Worm (Caenorhabditis elegans) whole organism, L1 larva: ENCODE measurements around the gene hlh-34.

Source experiments
- C16A3.4 ChIP-seq: fragments of 150-350 bp; optimal IDR thresholded peaks from 2 replicates; lab custom pipeline; 2014; ENCODE audit warnings: missing biosample characterization, missing genetic modification characterization
- aha-1 ChIP-seq: fragments of 150-350 bp; optimal IDR thresholded peaks from 2 replicates; lab custom pipeline; 2014; ENCODE audit warnings: missing biosample characterization, missing genetic modification characterization
- alr-1 ChIP-seq: fragments of 200-800 bp; sonication (Bioruptor generic); optimal IDR thresholded peaks from 2 replicates; lab custom pipeline; 2018; ENCODE audit warnings: borderline replicate concordance, mild to moderate bottlenecking, missing genetic modification characterization, missing compliant biosample characterization
- blmp-1 ChIP-seq: fragments of 150-350 bp; optimal IDR thresholded peaks from 2 replicates; lab custom pipeline; 2014; ENCODE audit warnings: missing biosample characterization, missing genetic modification characterization
- ceh-63 ChIP-seq: fragments of 200-800 bp; sonication (Bioruptor generic); optimal IDR thresholded peaks from 2 replicates; lab custom pipeline; 2018; ENCODE audit warnings: mild to moderate bottlenecking, missing genetic modification characterization, missing compliant biosample characterization
- ceh-8 ChIP-seq: fragments of 200-800 bp; sonication (Bioruptor generic); optimal IDR thresholded peaks from 2 replicates; lab custom pipeline; 2018; ENCODE audit warnings: mild to moderate bottlenecking, missing genetic modification characterization, moderate library complexity, missing compliant biosample characterization
- ceh-82 ChIP-seq, 3 experiments: fragments of 150-350 bp in 1 of 3; sonication (generic microtip) in 2 of 3; optimal IDR thresholded peaks; 2 replicates each; lab custom pipeline; 2014 to 2017; ENCODE audit warnings: missing biosample characterization in 3 of 3, missing genetic modification characterization in 3 of 3
- ceh-90 ChIP-seq: sonication (generic microtip); optimal IDR thresholded peaks from 2 replicates; lab custom pipeline; 2016; ENCODE audit warnings: missing genetic modification characterization, missing compliant biosample characterization
- ces-1 ChIP-seq: fragments of 150-350 bp; optimal IDR thresholded peaks from 2 replicates; lab custom pipeline; 2014; ENCODE audit warnings: missing biosample characterization, missing genetic modification reagents, missing genetic modification characterization
- dsc-1 ChIP-seq: sonication (generic microtip); optimal IDR thresholded peaks from 2 replicates; lab custom pipeline; 2016; ENCODE audit warnings: mild to moderate bottlenecking, missing genetic modification characterization, missing compliant biosample characterization
- efl-1 ChIP-seq, 4 experiments: fragments of 150-350 bp; optimal IDR thresholded peaks in 3 of 4; peaks in 1 of 4; 1 replicate in 1 of 4; 2 replicates in 3 of 4; lab custom pipeline; 2014; ENCODE audit warnings: missing biosample characterization in 2 of 4, missing genetic modification characterization in 2 of 4, missing genetic modification reagents in 2 of 4
- egl-13 ChIP-seq: sonication (generic microtip); optimal IDR thresholded peaks from 2 replicates; lab custom pipeline; 2016; ENCODE audit warnings: missing genotype, missing genetic modification reagents, missing genetic modification characterization, missing compliant biosample characterization
- elt-2 ChIP-seq: sonication (generic microtip); optimal IDR thresholded peaks from 2 replicates; lab custom pipeline; 2016; ENCODE audit warnings: missing genetic modification characterization, mild to moderate bottlenecking, inconsistent platforms, missing compliant biosample characterization, missing genetic modification reagents
- ets-5 ChIP-seq: fragments of 200-800 bp; sonication (Bioruptor generic); IDR thresholded peaks from 2 replicates; pipeline ENCODE4 v1.3.6; 2022; ENCODE audit warnings: missing genetic modification characterization, missing compliant biosample characterization
- fkh-8 ChIP-seq: sonication (generic microtip); optimal IDR thresholded peaks from 2 replicates; lab custom pipeline; 2016; ENCODE audit warnings: mild to moderate bottlenecking, missing genetic modification characterization, missing compliant biosample characterization
- hlh-4 ChIP-seq: sonication (generic microtip); optimal IDR thresholded peaks from 2 replicates; lab custom pipeline; 2016; ENCODE audit warnings: mild to moderate bottlenecking, missing genetic modification characterization, missing compliant biosample characterization
- hpl-2 ChIP-seq: fragments of 150-350 bp; optimal IDR thresholded peaks from 2 replicates; lab custom pipeline; 2014; ENCODE audit warnings: missing biosample characterization, missing genetic modification reagents, missing genetic modification characterization
- jun-1 ChIP-seq: fragments of 150-350 bp; optimal IDR thresholded peaks from 2 replicates; lab custom pipeline; 2014; ENCODE audit warnings: missing biosample characterization, missing genetic modification reagents, missing genetic modification characterization
- lin-14 ChIP-seq: fragments of 200-800 bp; sonication (Bioruptor generic); optimal IDR thresholded peaks from 2 replicates; lab custom pipeline; 2018; ENCODE audit warnings: mild to moderate bottlenecking, missing genetic modification characterization, moderate library complexity, missing compliant biosample characterization
- lin-39 ChIP-seq: fragments of 150-350 bp; optimal IDR thresholded peaks from 2 replicates; lab custom pipeline; 2014; ENCODE audit warnings: missing biosample characterization, missing genetic modification reagents, missing genetic modification characterization
- mdl-1 ChIP-seq, 2 experiments: fragments of 150-350 bp; optimal IDR thresholded peaks; 2 replicates each; lab custom pipeline; 2014 to 2017; ENCODE audit warnings: missing biosample characterization in 2 of 2, missing genetic modification characterization in 2 of 2, inconsistent platforms in 1 of 2
- mef-2 ChIP-seq: fragments of 150-350 bp; optimal IDR thresholded peaks from 2 replicates; lab custom pipeline; 2014; ENCODE audit warnings: missing biosample characterization, missing genetic modification characterization
- nhr-20 ChIP-seq: sonication (generic microtip); optimal IDR thresholded peaks from 2 replicates; lab custom pipeline; 2016; ENCODE audit warnings: mild to moderate bottlenecking, missing genetic modification characterization, missing compliant biosample characterization
- nhr-28 ChIP-seq: fragments of 150-350 bp; optimal IDR thresholded peaks from 2 replicates; lab custom pipeline; 2014; ENCODE audit warnings: missing biosample characterization, missing genetic modification characterization
- nhr-76 ChIP-seq: sonication (generic microtip); optimal IDR thresholded peaks from 2 replicates; lab custom pipeline; 2017; ENCODE audit warnings: missing biosample characterization, missing genetic modification characterization
- pax-3 ChIP-seq: fragments of 200-800 bp; sonication (Bioruptor generic); optimal IDR thresholded peaks from 2 replicates; lab custom pipeline; 2018; ENCODE audit warnings: mild to moderate bottlenecking, missing genetic modification characterization, moderate library complexity, missing compliant biosample characterization
- pqm-1 ChIP-seq: sonication (generic microtip); optimal IDR thresholded peaks from 3 replicates; lab custom pipeline; 2017; ENCODE audit warnings: missing biosample characterization, missing genetic modification characterization
- rnt-1 ChIP-seq: sonication (generic microtip); optimal IDR thresholded peaks from 2 replicates; lab custom pipeline; 2016; ENCODE audit warnings: mild to moderate bottlenecking, missing genetic modification characterization, moderate library complexity, missing compliant biosample characterization
- skn-1 ChIP-seq: fragments of 150-350 bp; optimal IDR thresholded peaks from 2 replicates; lab custom pipeline; 2014; ENCODE audit warnings: missing biosample characterization, missing genetic modification characterization
- snpc-4 ChIP-seq: fragments of 150-350 bp; optimal IDR thresholded peaks from 2 replicates; lab custom pipeline; 2014; ENCODE audit warnings: missing biosample characterization, missing genetic modification characterization
- snu-23 ChIP-seq: sonication (generic microtip); optimal IDR thresholded peaks from 2 replicates; lab custom pipeline; 2016; ENCODE audit warnings: missing genetic modification characterization, missing compliant biosample characterization
- sptf-1 ChIP-seq: fragments of 150-350 bp; optimal IDR thresholded peaks from 2 replicates; lab custom pipeline; 2014; ENCODE audit warnings: missing biosample characterization, missing genetic modification characterization
- swsn-7 ChIP-seq: sonication (generic microtip); optimal IDR thresholded peaks from 2 replicates; lab custom pipeline; 2016; ENCODE audit warnings: missing genetic modification characterization, missing compliant biosample characterization
- unc-62 ChIP-seq: fragments of 150-350 bp; optimal IDR thresholded peaks from 2 replicates; lab custom pipeline; 2014; ENCODE audit warnings: missing biosample characterization, missing genetic modification reagents, missing genetic modification characterization
- unc-86 ChIP-seq: sonication (generic microtip); optimal IDR thresholded peaks from 2 replicates; lab custom pipeline; 2016; ENCODE audit warnings: missing genetic modification characterization, missing compliant biosample characterization
- unc-98 ChIP-seq: fragments of 200-800 bp; sonication (Bioruptor generic); IDR thresholded peaks from 2 replicates; pipeline ENCODE4 v1.3.6; 2022; ENCODE audit warnings: missing genetic modification characterization, missing compliant biosample characterization
- xbp-1 ChIP-seq: sonication (generic microtip); optimal IDR thresholded peaks from 2 replicates; lab custom pipeline; 2016; ENCODE audit warnings: missing genetic modification characterization, missing compliant biosample characterization
- zip-4 ChIP-seq: fragments of 200-800 bp; sonication (Bioruptor generic); optimal IDR thresholded peaks from 2 replicates; lab custom pipeline; 2018; ENCODE audit warnings: mild to moderate bottlenecking, missing genetic modification characterization, moderate library complexity, missing compliant biosample characterization
- ztf-11 ChIP-seq, 2 experiments: sonication (generic microtip); optimal IDR thresholded peaks; 2 replicates each; lab custom pipeline; 2016 to 2017; ENCODE audit warnings: missing genetic modification characterization in 2 of 2, missing biosample characterization in 1 of 2, missing compliant biosample characterization in 1 of 2

hlh-34 gene

ce11 chrV:13671911-13672639, 35.1 kb downstream of the hlh-34 start, which contains the start of the genes mip-2 and F58G11.4:
Gene mip-2, minus strand, starts transcription at chrV:13671958.
Gene F58G11.4, plus strand, starts transcription at chrV:13672589.
- TF ChIP-seq rnt-1 (tag; lab: Kevin White, UChicago): no peak
- no peak for TF ChIP-seq nhr-20 (tag; lab: Kevin White, UChicago)
- TF ChIP-seq sptf-1 (tag; lab: Kevin White, UChicago): no peak
- no peak for TF ChIP-seq efl-1 (optimal IDR thresholded peaks at IDR 0.05; lab: Kevin White, UChicago)
- TF ChIP-seq efl-1 (GFP tag; optimal IDR thresholded peaks at IDR 0.05 in 1 of 2; lab: Kevin White, UChicago): peak in 1 of 2 experiments; percentile 84
- no peak for TF ChIP-seq fkh-8 (tag; lab: Kevin White, UChicago)

ce11 chrV:13669170-13669569, 38.0 kb downstream of the hlh-34 start:
- TF ChIP-seq snpc-4 (tag; lab: Kevin White, UChicago) (no peak), skn-1 (tag; lab: Kevin White, UChicago) (no peak), hpl-2 (GFP tag; lab: Kevin White, UChicago) (no peak), ceh-82 (tag; optimal IDR thresholded peaks at IDR 0.05; lab: Kevin White, UChicago) (no peak), ztf-11 (tag; optimal IDR thresholded peaks at IDR 0.05; lab: Kevin White, UChicago) (no peak), nhr-76 (tag; lab: Kevin White, UChicago) (no peak)

- TF ChIP-seq dsc-1 (no peak), snpc-4 (tag; lab: Kevin White, UChicago) (no peak), aha-1 (tag; lab: Kevin White, UChicago) (no peak), ces-1 (no peak), rnt-1 (tag; lab: Kevin White, UChicago) (no peak), unc-98 (GFP tag; lab: Robert Waterston, UW) (no peak), egl-13 (tag; lab: Kevin White, UChicago) (no peak), ets-5 (no peak), zip-4 (GFP tag; lab: Kevin White, UChicago) (no peak), pax-3 (no peak), hpl-2 (GFP tag; lab: Kevin White, UChicago) (no peak), lin-39 (tag; lab: Kevin White, UChicago) (no peak), ceh-8 (no peak)
Observed at ce11 chrV:13668337-13668736, 38.9 kb downstream of the hlh-34 start.

- TF ChIP-seq mdl-1 (tag; optimal IDR thresholded peaks at IDR 0.05; lab: Kevin White, UChicago) (no peak), elt-2 (tag; lab: Kevin White, UChicago) (no peak), ceh-63 (no peak), rnt-1 (tag; lab: Kevin White, UChicago) (no peak), nhr-20 (tag; lab: Kevin White, UChicago) (no peak), nhr-76 (tag; lab: Kevin White, UChicago) (no peak), lin-14 (GFP tag; lab: Kevin White, UChicago) (no peak), unc-86 (tag; lab: Kevin White, UChicago) (no peak), nhr-28 (tag; lab: Kevin White, UChicago) (no peak), mef-2 (no peak), snu-23 (GFP tag; lab: Kevin White, UChicago) (no peak), ceh-90 (tag; lab: Kevin White, UChicago) (no peak), hpl-2 (GFP tag; lab: Kevin White, UChicago) (no peak), alr-1 (tag; lab: Kevin White, UChicago) (no peak)
Observed at ce11 chrV:13666460-13666859, 40.7 kb downstream of the hlh-34 start.

ce11 chrV:13665089-13665488, 42.1 kb downstream of the hlh-34 start, which contains the start of gene rde-12:
Gene rde-12, plus strand, starts transcription at chrV:13665389.
- no peak for TF ChIP-seq jun-1
- TF ChIP-seq pqm-1 (tag; lab: Kevin White, UChicago): no peak
- no peak for TF ChIP-seq hpl-2 (GFP tag; lab: Kevin White, UChicago)
- TF ChIP-seq snpc-4 (tag; lab: Kevin White, UChicago): no peak
- no peak for TF ChIP-seq C16A3.4 (tag; lab: Kevin White, UChicago)
- no peak for TF ChIP-seq blmp-1
- TF ChIP-seq unc-62: no peak
- TF ChIP-seq zip-4 (GFP tag; lab: Kevin White, UChicago): no peak
- TF ChIP-seq xbp-1 (tag; lab: Kevin White, UChicago): no peak
- TF ChIP-seq swsn-7 (tag; lab: Kevin White, UChicago): no peak
- no peak for TF ChIP-seq pax-3
- no peak for TF ChIP-seq mef-2
- TF ChIP-seq lin-14 (GFP tag; lab: Kevin White, UChicago): no peak
- no peak for TF ChIP-seq dsc-1
- TF ChIP-seq hlh-4 (tag; lab: Kevin White, UChicago): no peak
